Worm (Caenorhabditis elegans): ENCODE data around the gene acl-1.
A peak's percentile ranks its signal among the peaks of the same experiment; 100 is the strongest.

The acl-1 gene

DNA sequence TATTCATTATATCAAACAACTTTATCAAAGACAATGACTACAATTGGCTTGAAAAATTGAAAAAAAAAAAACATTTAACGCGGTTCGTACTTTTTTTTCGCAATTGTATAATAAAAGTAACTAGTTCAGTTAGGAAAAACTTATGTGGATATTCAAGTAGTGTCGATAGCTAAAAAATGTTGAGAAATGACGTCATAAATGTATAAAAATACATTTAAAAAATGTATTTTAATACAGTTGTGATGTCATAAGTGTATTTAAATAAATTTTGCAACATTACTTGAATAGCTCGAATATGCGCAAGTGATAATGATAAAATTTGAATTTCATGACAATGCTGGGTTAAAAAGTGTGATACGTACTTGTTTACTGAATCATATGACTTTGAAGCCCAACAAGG is 18.1 kb upstream of the acl-1 start:
- TF ChIP-seq nhr-11 (tag; optimal IDR thresholded peaks at IDR 0.05) = no peak
- TF ChIP-seq T23F11.4 (GFP tag; optimal IDR thresholded peaks at IDR 0.05) = no peak

DNA sequence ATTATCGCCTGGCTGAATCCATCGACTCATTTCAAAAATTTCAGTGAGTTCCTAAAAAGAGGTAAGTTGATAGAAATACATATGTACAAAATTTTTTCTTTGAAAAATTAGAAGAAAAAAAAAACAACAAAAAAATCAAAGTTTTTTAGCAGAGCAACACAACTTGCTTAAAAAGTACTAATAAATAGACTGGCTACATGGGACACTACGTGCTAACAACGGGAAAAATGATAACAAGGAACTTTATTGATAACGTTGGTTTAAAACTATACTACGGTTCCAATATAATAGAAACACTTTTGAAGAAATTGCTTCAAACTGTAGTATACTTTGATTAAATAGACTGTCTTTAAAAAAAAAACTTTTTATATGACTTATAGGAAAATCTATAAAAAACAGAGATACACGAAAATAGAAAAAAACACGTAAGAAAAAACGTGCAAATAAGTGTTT is 11.2 kb upstream of the acl-1 start, which contains the start of gene acox-1.6:
acox-1.6 (minus strand) TSS at position 51 of the 453 bp plus-strand sequence.
- TF ChIP-seq elt-2 (tag; optimal IDR thresholded peaks at IDR 0.05) (peak; percentile 41), ceh-45 (GFP tag; IDR thresholded peaks at IDR 0.05) (no peak)

DNA sequence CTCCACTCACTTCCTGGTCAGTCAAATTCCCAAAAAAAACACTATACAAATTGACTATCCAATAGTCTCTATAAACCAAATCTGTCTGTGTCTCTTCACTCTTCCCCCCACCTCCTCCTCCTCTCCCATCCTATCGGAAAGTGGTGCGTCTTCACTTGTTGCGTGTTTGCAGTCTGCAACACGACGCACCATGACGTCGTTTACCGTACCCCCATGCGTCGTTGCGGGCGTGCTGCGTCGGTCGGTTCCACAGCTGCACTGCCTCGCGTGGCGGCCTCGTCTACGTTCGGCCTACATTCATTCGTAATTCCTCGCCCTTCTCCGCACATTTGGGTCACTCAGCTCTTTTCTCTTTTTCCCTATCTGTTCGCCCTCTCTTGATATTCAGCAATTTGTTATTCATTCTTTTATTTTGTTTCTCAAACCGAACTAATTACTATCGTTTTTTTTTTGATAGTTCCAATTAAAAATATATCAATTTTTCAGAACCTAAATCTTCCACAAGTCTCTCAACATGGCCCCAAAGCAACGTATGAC is 8.5 kb upstream of the acl-1 start, which contains the start of gene serp-1.1:
serp-1.1 (plus strand) TSS at position 487 of the 537 bp plus-strand sequence.
- TF ChIP-seq eyg-1 (tag; optimal IDR thresholded peaks at IDR 0.05) (peak; percentile 55), ceh-30 (tag; optimal IDR thresholded peaks at IDR 0.05) (no peak), elt-4 (tag; optimal IDR thresholded peaks at IDR 0.05) (no peak), dmd-4 (tag; optimal IDR thresholded peaks at IDR 0.05; ENCODE audit: borderline replicate concordance) (peak; percentile 75), ztf-16 (tag; optimal IDR thresholded peaks at IDR 0.05) (peak; percentile 84), pag-3 (tag; optimal IDR thresholded peaks at IDR 0.05; ENCODE audit: borderline replicate concordance) (peak; percentile 52), odd-2 (tag; optimal IDR thresholded peaks at IDR 0.05) (no peak), che-1 (tag; optimal IDR thresholded peaks at IDR 0.05) (no peak), elt-2 (tag; optimal IDR thresholded peaks at IDR 0.05) (peak; percentile 89), ceh-34 (tag; optimal IDR thresholded peaks at IDR 0.05) (peak; percentile 92), ceh-48 (tag; optimal IDR thresholded peaks at IDR 0.05) (peak; percentile 45), lim-6 (tag; optimal IDR thresholded peaks at IDR 0.05) (no peak), ceh-45 (GFP tag; IDR thresholded peaks at IDR 0.05) (no peak), fax-1 (tag; optimal IDR thresholded peaks at IDR 0.05) (peak; percentile 43), ceh-14 (tag; optimal IDR thresholded peaks at IDR 0.05) (peak; percentile 82), pqm-1 (tag; optimal IDR thresholded peaks at IDR 0.05) (peak; percentile 80), hlh-30 (tag; optimal IDR thresholded peaks at IDR 0.05; ENCODE audit: insufficient read depth) (peak; percentile 74), syd-9 (tag; optimal IDR thresholded peaks at IDR 0.05) (peak; percentile 81), fkh-6 (tag; optimal IDR thresholded peaks at IDR 0.05) (peak; percentile 24), unc-55 (GFP tag; optimal IDR thresholded peaks at IDR 0.05) (peak; percentile 78), nfya-1 (tag; optimal IDR thresholded peaks at IDR 0.05) (peak; percentile 99), unc-86 (tag; optimal IDR thresholded peaks at IDR 0.05) (peak; percentile 38), tbx-2 (tag; optimal IDR thresholded peaks at IDR 0.05) (peak; percentile 97), ceh-22 (tag; optimal IDR thresholded peaks at IDR 0.05) (peak; percentile 88), lin-11 (tag; optimal IDR thresholded peaks at IDR 0.05) (peak; percentile 13), pros-1 (tag; optimal IDR thresholded peaks at IDR 0.05) (peak; percentile 98), C38D4.7 (GFP tag; optimal IDR thresholded peaks at IDR 0.05) (peak; percentile 28), unc-3 (GFP tag; conservative IDR thresholded peaks at IDR 0.05) (peak; percentile 44; the same call in 1 of the 2 replicates), unc-3 (tag; optimal IDR thresholded peaks at IDR 0.05) (peak; percentile 62), dve-1 (tag; optimal IDR thresholded peaks at IDR 0.05) (peak; percentile 78), zip-5 (tag; optimal IDR thresholded peaks at IDR 0.05) (no peak), tbx-7 (tag; optimal IDR thresholded peaks at IDR 0.05) (peak; percentile 74), C08G9.2 (tag; optimal IDR thresholded peaks at IDR 0.05) (peak; percentile 75), pha-4 (tag; optimal IDR thresholded peaks at IDR 0.05) (no peak), sox-4 (tag; optimal IDR thresholded peaks at IDR 0.05) (peak; percentile 62), hlh-15 (tag; optimal IDR thresholded peaks at IDR 0.05) (no peak), pat-9 (tag; optimal IDR thresholded peaks at IDR 0.05) (peak; percentile 49), nhr-232 (tag; optimal IDR thresholded peaks at IDR 0.05) (peak; percentile 48), sdc-2 (tag; optimal IDR thresholded peaks at IDR 0.05) (peak; percentile 93), ceh-18 (tag; optimal IDR thresholded peaks at IDR 0.05) (peak; percentile 97), ceh-31 (tag; optimal IDR thresholded peaks at IDR 0.05) (peak; percentile 97), K09A11.1 (tag; optimal IDR thresholded peaks at IDR 0.05; ENCODE audit: insufficient read depth) (peak; percentile 44), hlh-6 (tag; optimal IDR thresholded peaks at IDR 0.05) (peak; percentile 61), ahr-1 (tag; optimal IDR thresholded peaks at IDR 0.05) (peak; percentile 5), ceh-2 (tag; optimal IDR thresholded peaks at IDR 0.05) (peak; percentile 81), ceh-9 (tag; optimal IDR thresholded peaks at IDR 0.05) (no peak)

Measured in whole organism, late embryonic.